Fruit fly (Drosophila melanogaster): ENCODE results near the gene CG42713.

dm6 chr2L:8841490-8842261 lies 49.6 kb upstream of the CG42713 start:
- TF ChIP-seq CG8478 (optimal IDR thresholded peaks at IDR 0.05) (no peak), CTCF (optimal IDR thresholded peaks at IDR 0.05) (no peak)
